Worm (Caenorhabditis elegans): ENCODE results near the gene ttr-29.

Gene ttr-29

ce11 chrV:12922308-12922707, 15.7 kb upstream of the ttr-29 start, which contains the start of gene dhrs-4:
Gene dhrs-4 (plus strand): TSS chrV:12922608.
- no peak for TF ChIP-seq unc-62 (GFP tag; optimal IDR thresholded peaks at IDR 0.05)

- TF ChIP-seq unc-62 (GFP tag; optimal IDR thresholded peaks at IDR 0.05), result no peak
Observed at ce11 chrV:12921680-12922079, 15.0 kb upstream of the ttr-29 start.

ce11 chrV:12919705-12920104, 13.1 kb upstream of the ttr-29 start, which contains the start of gene lipl-1:
Gene lipl-1 (plus strand): TSS chrV:12919986.
- no peak for TF ChIP-seq unc-62 (GFP tag; optimal IDR thresholded peaks at IDR 0.05)

ce11 chrV:12909544-12910157, 3.0 kb upstream of the ttr-29 start, which contains the start of gene nid-1:
Gene nid-1 (plus strand): TSS chrV:12910107.
- TF ChIP-seq unc-62 (GFP tag; optimal IDR thresholded peaks at IDR 0.05), result no peak

ce11 chrV:12908614-12909013, 2.0 kb upstream of the ttr-29 start:
- TF ChIP-seq unc-62 (GFP tag; optimal IDR thresholded peaks at IDR 0.05), result no peak

- no peak for TF ChIP-seq unc-62 (GFP tag; optimal IDR thresholded peaks at IDR 0.05)
Observed at ce11 chrV:12907436-12907835, 804 bp upstream of the ttr-29 start.

- no peak for TF ChIP-seq unc-62 (GFP tag; optimal IDR thresholded peaks at IDR 0.05)
Observed at ce11 chrV:12905074-12905473, 1.6 kb downstream of the ttr-29 start, which contains the start of gene ttr-28. Gene ttr-28 (minus strand): TSS chrV:12905174.

- TF ChIP-seq unc-62 (GFP tag; optimal IDR thresholded peaks at IDR 0.05), result no peak
Observed at ce11 chrV:12904054-12904453, 2.6 kb downstream of the ttr-29 start, which contains the start of gene ttr-27. Gene ttr-27 (minus strand): TSS chrV:12904098.

- no peak for TF ChIP-seq unc-62 (GFP tag; optimal IDR thresholded peaks at IDR 0.05)
Observed at ce11 chrV:12901301-12901700, 5.3 kb downstream of the ttr-29 start.

ce11 chrV:12898583-12899232, 7.9 kb downstream of the ttr-29 start:
- no peak for TF ChIP-seq unc-62 (GFP tag; optimal IDR thresholded peaks at IDR 0.05)

ce11 chrV:12897338-12897737, 9.3 kb downstream of the ttr-29 start:
- no peak for TF ChIP-seq unc-62 (GFP tag; optimal IDR thresholded peaks at IDR 0.05)

ce11 chrV:12896850-12897249, 9.8 kb downstream of the ttr-29 start:
- TF ChIP-seq unc-62 (GFP tag; optimal IDR thresholded peaks at IDR 0.05), result no peak

- TF ChIP-seq unc-62 (GFP tag; optimal IDR thresholded peaks at IDR 0.05), result no peak
Observed at ce11 chrV:12895772-12896171, 10.9 kb downstream of the ttr-29 start, which contains the start of gene ttbk-7. Gene ttbk-7 (minus strand): TSS chrV:12895872.

ce11 chrV:12885860-12886259, 20.8 kb downstream of the ttr-29 start, which contains the start of gene glb-24:
Gene glb-24 (minus strand): TSS chrV:12885960.
- TF ChIP-seq unc-62 (GFP tag; optimal IDR thresholded peaks at IDR 0.05), result no peak

- TF ChIP-seq unc-62 (GFP tag; optimal IDR thresholded peaks at IDR 0.05), result no peak
Observed at ce11 chrV:12882370-12882769, 24.3 kb downstream of the ttr-29 start.

- TF ChIP-seq unc-62 (GFP tag; optimal IDR thresholded peaks at IDR 0.05), result no peak
Observed at ce11 chrV:12881396-12881795, 25.2 kb downstream of the ttr-29 start.

- no peak for TF ChIP-seq unc-62 (GFP tag; optimal IDR thresholded peaks at IDR 0.05)
Observed at ce11 chrV:12879349-12879748, 27.3 kb downstream of the ttr-29 start.
